Fruit fly (Drosophila melanogaster) whole organism, wandering third instar larva: Measurements from ENCODE around the gene BicD.

Experiments used
- Abd-B ChIP-seq: fragments of >200 bp; optimal IDR thresholded peaks from 2 replicates; lab custom pipeline; 2017; ENCODE audit warnings: missing biosample characterization, missing genetic modification characterization
- CG9705 ChIP-seq: fragments of 200-800 bp; sonication (Bioruptor generic); optimal IDR thresholded peaks from 2 replicates; lab custom pipeline; 2018; ENCODE audit warnings: missing biosample characterization, mild to moderate bottlenecking, missing genetic modification characterization
- CrebA ChIP-seq: fragments of 200-800 bp; sonication (Bioruptor generic); optimal IDR thresholded peaks from 2 replicates; lab custom pipeline; 2016; ENCODE audit warnings: missing biosample characterization, mild to moderate bottlenecking, missing genetic modification characterization, borderline replicate concordance
- Dif ChIP-seq: fragments of 200-275, 200-300 bp; sonication (Bioruptor generic); optimal IDR thresholded peaks from 2 replicates; lab custom pipeline; 2018; ENCODE audit warnings: missing biosample characterization, missing genetic modification characterization; ENCODE audit not compliant: partially characterized antibody
- GATAd ChIP-seq: sonication (Bioruptor generic); optimal IDR thresholded peaks from 2 replicates; lab custom pipeline; 2016; ENCODE audit warnings: missing biosample characterization, missing genetic modification characterization
- HLH106 ChIP-seq: fragments of 200-800 bp; optimal IDR thresholded peaks from 3 replicates; lab custom pipeline; 2019; ENCODE audit warnings: missing biosample characterization, mild to moderate bottlenecking, missing genetic modification characterization, moderate library complexity
- Hnf4 ChIP-seq: fragments of 200-800 bp; sonication (Bioruptor generic); optimal IDR thresholded peaks from 2 replicates; lab custom pipeline; 2016; ENCODE audit warnings: missing biosample characterization, mild to moderate bottlenecking, missing genetic modification characterization
- Hr83 ChIP-seq: fragments of 200-300 bp; sonication (Bioruptor generic); optimal IDR thresholded peaks from 2 replicates; lab custom pipeline; 2016; ENCODE audit warnings: missing biosample characterization, mild to moderate bottlenecking, missing genetic modification characterization, moderate library complexity; ENCODE audit not compliant: poor library complexity, severe bottlenecking
- Jra ChIP-seq: sonication (Bioruptor generic); optimal IDR thresholded peaks from 2 replicates; lab custom pipeline; 2016; ENCODE audit warnings: missing biosample characterization, missing genetic modification characterization
- Mio ChIP-seq: sonication (Bioruptor generic); optimal IDR thresholded peaks from 2 replicates; lab custom pipeline; 2016; ENCODE audit warnings: missing biosample characterization, missing genetic modification characterization
- Myc ChIP-seq: fragments of >200 bp; optimal IDR thresholded peaks from 2 replicates; lab custom pipeline; 2017
- N ChIP-seq: fragments of >200 bp; optimal IDR thresholded peaks from 2 replicates; lab custom pipeline; 2018; ENCODE audit warnings: missing biosample characterization, missing external identifiers, missing genetic modification characterization
- OdsH ChIP-seq: fragments of 200-800 bp; sonication (Bioruptor generic); optimal IDR thresholded peaks from 2 replicates; lab custom pipeline; 2016; ENCODE audit warnings: missing biosample characterization, mild to moderate bottlenecking, missing genetic modification characterization
- Rel ChIP-seq, 2 experiments: fragments of 200-800 bp; sonication (Bioruptor generic) in 1 of 2; optimal IDR thresholded peaks; 2 replicates in 1 of 2; 3 replicates in 1 of 2; lab custom pipeline; 2016 to 2019; ENCODE audit warnings: mild to moderate bottlenecking in 2 of 2, missing biosample characterization in 2 of 2, missing genetic modification characterization in 2 of 2, moderate library complexity in 1 of 2
- br ChIP-seq: fragments of 200-800 bp; sonication (Bioruptor generic); optimal IDR thresholded peaks from 2 replicates; lab custom pipeline; 2016; ENCODE audit warnings: missing biosample characterization, missing genetic modification characterization
- brk ChIP-seq: fragments of 200-800 bp; sonication (Bioruptor generic); optimal IDR thresholded peaks from 2 replicates; lab custom pipeline; 2016; ENCODE audit warnings: missing biosample characterization, mild to moderate bottlenecking, missing genetic modification characterization
- dl ChIP-seq, 2 experiments: fragments of 175-275, 200-275 bp in 1 of 2; fragments of 200-275 bp in 1 of 2; sonication (Bioruptor generic); optimal IDR thresholded peaks; lab custom pipeline; 2018; ENCODE audit warnings: mild to moderate bottlenecking in 2 of 2, missing biosample characterization in 2 of 2, missing genetic modification characterization in 2 of 2, moderate library complexity in 2 of 2; ENCODE audit not compliant: partially characterized antibody in 2 of 2, insufficient read depth in 1 of 2
- dmrt93B ChIP-seq: fragments of 200-800 bp; sonication (Bioruptor generic); optimal IDR thresholded peaks from 2 replicates; lab custom pipeline; 2018; ENCODE audit warnings: missing biosample characterization, mild to moderate bottlenecking, missing genetic modification characterization
- dsf ChIP-seq: sonication (Bioruptor generic); optimal IDR thresholded peaks from 2 replicates; lab custom pipeline; 2016; ENCODE audit warnings: missing biosample characterization, missing genetic modification characterization, borderline replicate concordance
- fru ChIP-seq: fragments of 200-800 bp; sonication (Bioruptor generic); optimal IDR thresholded peaks from 3 replicates; lab custom pipeline; 2016; ENCODE audit warnings: missing biosample characterization, mild to moderate bottlenecking, missing genetic modification characterization
- h ChIP-seq: fragments of 200-800 bp; sonication (Bioruptor generic); optimal IDR thresholded peaks from 3 replicates; lab custom pipeline; 2016; ENCODE audit warnings: missing biosample characterization, mild to moderate bottlenecking, missing genetic modification characterization
- jim ChIP-seq: fragments of 175-275, 200-325 bp; sonication (Bioruptor generic); optimal IDR thresholded peaks from 2 replicates; lab custom pipeline; 2016; ENCODE audit warnings: missing biosample characterization, mild to moderate bottlenecking, missing genetic modification characterization
- lola ChIP-seq: fragments of >200 bp; optimal IDR thresholded peaks from 2 replicates; lab custom pipeline; 2017; ENCODE audit warnings: missing biosample characterization, missing genetic modification characterization
- psq ChIP-seq: fragments of 200-800 bp; sonication (Bioruptor generic); optimal IDR thresholded peaks from 3 replicates; lab custom pipeline; 2017; ENCODE audit warnings: missing biosample characterization, mild to moderate bottlenecking, missing genetic modification characterization, moderate library complexity
- sage ChIP-seq: fragments of 200-800 bp; sonication (Bioruptor generic); optimal IDR thresholded peaks from 2 replicates; lab custom pipeline; 2016; ENCODE audit warnings: missing biosample characterization, mild to moderate bottlenecking, missing genetic modification characterization
- sv ChIP-seq: fragments of 200-800 bp; sonication (Bioruptor generic); optimal IDR thresholded peaks from 3 replicates; lab custom pipeline; 2016; ENCODE audit warnings: missing biosample characterization, missing genetic modification characterization
- tai ChIP-seq: sonication (Bioruptor generic); optimal IDR thresholded peaks from 2 replicates; lab custom pipeline; 2016; ENCODE audit warnings: missing biosample characterization, missing genetic modification characterization
- usp ChIP-seq: fragments of >200 bp; optimal IDR thresholded peaks from 2 replicates; lab custom pipeline; 2017; ENCODE audit warnings: missing biosample characterization, missing genetic modification characterization
- woc ChIP-seq: sonication (Bioruptor generic); optimal IDR thresholded peaks from 2 replicates; lab custom pipeline; 2016; ENCODE audit warnings: missing biosample characterization, mild to moderate bottlenecking, missing genetic modification characterization

Gene BicD

DNA sequence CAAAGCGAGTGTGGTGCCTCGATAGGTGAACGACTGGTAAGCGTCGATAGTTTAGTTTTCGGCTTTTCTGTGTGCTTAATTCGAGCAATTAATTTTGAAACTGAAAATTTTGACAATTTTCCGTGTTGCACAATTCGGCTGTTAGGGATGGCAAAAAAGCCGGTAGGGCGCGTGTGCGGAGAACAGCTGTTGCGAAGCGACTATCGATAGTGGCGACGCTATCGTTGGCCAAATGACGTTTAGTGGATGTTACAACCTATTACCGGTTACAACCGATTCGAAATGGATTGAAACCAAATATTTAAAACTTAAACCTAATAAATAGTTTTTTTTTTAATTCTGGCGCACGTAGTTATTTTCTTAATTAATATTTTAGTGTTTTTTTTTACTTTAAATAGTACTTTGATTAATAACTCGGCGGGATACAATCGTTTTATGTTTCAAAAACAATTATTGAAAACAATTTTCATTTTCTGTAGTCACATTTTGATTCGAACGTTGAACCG, 28.0 kb upstream of the BicD start, which contains the start of the genes mEFTs and Dhc36C:
mEFTs (minus strand) TSS at position 161 of the 506 bp plus-strand sequence.
Dhc36C (plus strand) TSS at position 456 of the 506 bp plus-strand sequence.
- TF ChIP-seq HLH106 (tag; lab: Kevin White, UChicago) (no peak), GATAd (GFP tag; lab: Kevin White, UChicago) (no peak), dl (GFP tag; optimal IDR thresholded peaks at IDR 0.05; lab: Kevin White, UChicago; ENCODE audit: insufficient read depth in 1 of 2, partially characterized antibody in 2 of 2) (no peak), jim (no peak), Mio (no peak), tai (GFP tag; lab: Kevin White, UChicago) (no peak), Hr83 (GFP tag; lab: Kevin White, UChicago) (no peak), h (GFP tag; lab: Kevin White, UChicago) (peak; percentile 63), lola (GFP tag; lab: Kevin White, UChicago) (no peak), usp (GFP tag; lab: Kevin White, UChicago) (no peak), woc (no peak), OdsH (GFP tag; lab: Kevin White, UChicago) (no peak), dmrt93B (GFP tag; lab: Kevin White, UChicago) (no peak), Myc (lab: Kevin White, UChicago) (peak; percentile 73), Jra (GFP tag; lab: Kevin White, UChicago) (no peak), N (GFP tag; lab: Kevin White, UChicago) (no peak), sage (GFP tag; lab: Kevin White, UChicago) (peak; percentile 20), sv (GFP tag; lab: Kevin White, UChicago) (no peak)

DNA sequence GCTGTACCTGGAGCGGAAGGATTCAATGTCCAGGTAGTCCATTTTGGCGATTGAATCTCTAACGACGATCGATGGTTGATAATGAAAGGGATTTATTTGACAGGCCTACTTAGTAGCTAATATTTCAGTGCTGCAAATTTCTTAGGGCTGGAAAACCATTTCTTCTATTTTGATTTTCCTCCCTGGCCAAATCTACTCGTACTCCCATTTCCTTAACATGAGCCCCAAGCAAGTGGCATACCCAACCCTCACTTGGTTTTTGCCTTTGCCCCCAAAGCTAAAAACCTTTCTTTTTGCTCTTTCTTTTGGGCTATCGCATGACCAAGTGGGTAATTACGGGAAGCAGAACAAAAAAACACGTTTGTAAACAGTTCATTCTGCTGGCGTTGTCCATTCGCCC, 25.7 kb upstream of the BicD start, which contains the start of gene CG15142:
CG15142 (minus strand) TSS at position 101 of the 400 bp plus-strand sequence.
- no peak for TF ChIP-seq Rel (GFP tag; optimal IDR thresholded peaks at IDR 0.05; lab: Kevin White, UChicago)
- TF ChIP-seq Rel (tag; optimal IDR thresholded peaks at IDR 0.05; lab: Kevin White, UChicago), result no peak
- no peak for TF ChIP-seq OdsH (GFP tag; lab: Kevin White, UChicago)
- no peak for TF ChIP-seq sage (GFP tag; lab: Kevin White, UChicago)
- no peak for TF ChIP-seq Hnf4
- no peak for TF ChIP-seq N (GFP tag; lab: Kevin White, UChicago)
- TF ChIP-seq sv (GFP tag; lab: Kevin White, UChicago), result no peak
- TF ChIP-seq Dif (GFP tag; lab: Kevin White, UChicago), result no peak
- no peak for TF ChIP-seq Jra (GFP tag; lab: Kevin White, UChicago)
- no peak for TF ChIP-seq lola (GFP tag; lab: Kevin White, UChicago)
- TF ChIP-seq jim, result no peak
- no peak for TF ChIP-seq dsf

dm6 chr2L:17497108-17497507, 24.1 kb upstream of the BicD start, which contains the start of gene qua:
Gene qua (minus strand): TSS chr2L:17497208.
- TF ChIP-seq br (no peak), Mio (no peak), Hr83 (GFP tag; lab: Kevin White, UChicago) (no peak), fru (GFP tag; lab: Kevin White, UChicago) (no peak), HLH106 (tag; lab: Kevin White, UChicago) (no peak), jim (no peak), sv (GFP tag; lab: Kevin White, UChicago) (no peak), dsf (no peak), Myc (lab: Kevin White, UChicago) (no peak), Rel (GFP tag; optimal IDR thresholded peaks at IDR 0.05; lab: Kevin White, UChicago) (no peak), Rel (tag; optimal IDR thresholded peaks at IDR 0.05; lab: Kevin White, UChicago) (no peak), Dif (GFP tag; lab: Kevin White, UChicago) (no peak), GATAd (GFP tag; lab: Kevin White, UChicago) (no peak), CG9705 (GFP tag; lab: Kevin White, UChicago) (no peak)

DNA sequence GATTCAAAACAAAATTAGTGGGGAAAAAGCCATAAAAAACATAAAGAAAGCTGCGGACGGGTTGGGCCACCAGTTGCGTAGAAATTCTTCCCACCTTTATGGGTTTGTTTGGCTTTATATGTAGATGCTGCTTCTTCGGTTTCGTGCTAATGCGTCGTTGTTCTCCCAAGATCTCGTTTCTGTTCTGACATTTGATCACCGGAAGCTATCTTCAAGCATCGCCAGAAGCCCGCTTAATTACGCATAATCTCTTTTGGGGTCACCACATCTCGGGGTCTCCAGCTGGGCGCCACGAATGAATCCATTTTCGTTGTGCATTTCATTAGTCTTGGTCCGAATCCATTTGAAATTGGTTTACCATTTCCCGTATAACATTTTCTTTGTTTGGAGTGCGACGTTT, 22.7 kb upstream of the BicD start:
- TF ChIP-seq brk (no peak), psq (GFP tag; lab: Kevin White, UChicago) (no peak), dmrt93B (GFP tag; lab: Kevin White, UChicago) (no peak), CrebA (GFP tag; lab: Kevin White, UChicago) (no peak), Abd-B (no peak), Myc (lab: Kevin White, UChicago) (no peak), jim (no peak), GATAd (GFP tag; lab: Kevin White, UChicago) (no peak)
- TF ChIP-seq, all 38 proteins: peak for 0
